Worm (Caenorhabditis elegans) whole organism, L1 larva: ENCODE measurements around the gene dhs-8.

Source experiments
- ama-1 ChIP-seq: fragments of 150-350 bp; optimal IDR thresholded peaks from 2 replicates; lab custom pipeline; 2014
- ces-1 ChIP-seq: fragments of 150-350 bp; optimal IDR thresholded peaks from 2 replicates; lab custom pipeline; 2014; ENCODE audit warnings: missing biosample characterization, missing genetic modification reagents, missing genetic modification characterization
- lin-35 ChIP-seq, 2 experiments: fragments of 150-350 bp; optimal IDR thresholded peaks; 2 replicates each; lab custom pipeline; 2014; ENCODE audit warnings: missing biosample characterization in 2 of 2, missing genetic modification characterization in 2 of 2, missing genetic modification reagents in 2 of 2
- mdl-1 ChIP-seq, 2 experiments: fragments of 150-350 bp; optimal IDR thresholded peaks; 2 replicates each; lab custom pipeline; 2014 to 2017; ENCODE audit warnings: missing biosample characterization in 2 of 2, missing genetic modification characterization in 2 of 2, inconsistent platforms in 1 of 2
- nhr-90 ChIP-seq: sonication (generic microtip); optimal IDR thresholded peaks from 2 replicates; lab custom pipeline; 2016; ENCODE audit warnings: mild to moderate bottlenecking, missing genetic modification characterization, missing compliant biosample characterization; ENCODE audit not compliant: poor library complexity
- pax-3 ChIP-seq: fragments of 200-800 bp; sonication (Bioruptor generic); optimal IDR thresholded peaks from 2 replicates; lab custom pipeline; 2018; ENCODE audit warnings: mild to moderate bottlenecking, missing genetic modification characterization, moderate library complexity, missing compliant biosample characterization
- unc-30 ChIP-seq: sonication (generic microtip); optimal IDR thresholded peaks from 2 replicates; lab custom pipeline; 2017; ENCODE audit warnings: missing biosample characterization, missing genetic modification characterization

DNA sequence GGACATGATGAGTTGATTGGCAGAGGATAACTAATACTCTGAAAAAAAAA is 3.6 kb upstream of the dhs-8 start, which contains the start of gene cysl-2:
- TF ChIP-seq ama-1 (lab: Kevin White, UChicago) (no peak), unc-30 (tag; lab: Kevin White, UChicago) (no peak), mdl-1 (tag; optimal IDR thresholded peaks at IDR 0.05; lab: Kevin White, UChicago) (no peak), pax-3 (no peak), nhr-90 (tag; lab: Kevin White, UChicago) (no peak), lin-35 (GFP tag; optimal IDR thresholded peaks at IDR 0.05; lab: Kevin White, UChicago) (no peak), ces-1 (GFP tag; lab: Kevin White, UChicago) (no peak)
